Worm (Caenorhabditis elegans): ENCODE data around the gene F44E5.17.

Gene F44E5.17

DNA sequence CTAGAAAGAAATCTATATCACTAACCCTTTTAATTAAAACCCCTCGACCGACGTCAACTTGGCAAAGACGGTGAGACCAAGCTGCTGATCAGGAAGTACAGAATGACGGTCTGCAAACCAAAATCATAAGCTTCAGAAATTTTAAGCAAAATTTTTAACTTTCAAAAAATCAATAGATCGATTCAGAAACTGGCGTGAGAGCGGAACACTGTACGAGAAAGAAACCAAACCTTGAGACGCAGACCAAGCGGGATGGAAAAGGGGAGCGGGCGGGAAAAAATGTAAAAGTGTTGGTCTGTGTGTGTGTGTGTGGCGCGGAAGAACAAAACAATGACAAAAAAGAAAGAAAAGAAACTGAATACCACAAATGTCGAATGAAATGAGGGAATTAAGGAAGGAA lies at the start of gene F44E5.17, which contains the start of gene gpb-1:
Gene F44E5.17 (minus strand): TSS at position 101 of the 400 bp plus-strand sequence.
Gene gpb-1 (minus strand): TSS at position 118 of the 400 bp plus-strand sequence.
- peak; percentile 29 for TF ChIP-seq ceh-28 (tag; optimal IDR thresholded peaks at IDR 0.05)
- no peak for TF ChIP-seq nhr-11 (tag; optimal IDR thresholded peaks at IDR 0.05)
- no peak for TF ChIP-seq jun-1 (tag; optimal IDR thresholded peaks at IDR 0.05)
- no peak for TF ChIP-seq elt-1 (tag; optimal IDR thresholded peaks at IDR 0.05)
- TF ChIP-seq tbx-2 (tag; optimal IDR thresholded peaks at IDR 0.05) = no peak
- TF ChIP-seq hmg-11 (tag; optimal IDR thresholded peaks at IDR 0.05) = no peak
- TF ChIP-seq nhr-12 (tag; optimal IDR thresholded peaks at IDR 0.05) = no peak

DNA sequence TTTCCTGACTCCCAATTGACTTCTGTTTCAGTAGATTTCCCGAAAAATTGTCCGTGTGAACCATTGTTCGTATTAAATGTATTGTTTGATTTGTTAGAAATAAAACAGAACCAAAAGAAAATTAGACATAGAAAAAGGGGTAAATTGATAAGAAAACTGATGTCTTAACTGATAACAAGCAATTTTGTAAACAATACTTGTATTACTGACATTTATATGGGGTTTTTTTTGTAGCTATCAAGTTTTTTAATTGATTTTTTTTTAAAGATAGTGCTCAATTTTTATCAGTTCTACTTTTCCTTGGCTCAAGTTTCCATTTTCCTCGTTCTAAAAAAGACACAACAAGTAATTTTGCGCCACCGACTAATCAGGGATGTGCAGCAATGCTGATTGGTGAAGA lies 48.8 kb upstream of the F44E5.17 start:
- TF ChIP-seq unc-39 (tag; optimal IDR thresholded peaks at IDR 0.05) (no peak), egl-27 (tag; optimal IDR thresholded peaks at IDR 0.05) (no peak), jun-1 (tag; optimal IDR thresholded peaks at IDR 0.05) (no peak), nhr-67 (tag; optimal IDR thresholded peaks at IDR 0.05) (no peak), elt-2 (tag; optimal IDR thresholded peaks at IDR 0.05) (peak; percentile 92), nhr-25 (tag; optimal IDR thresholded peaks at IDR 0.05) (no peak), lin-39 (tag; optimal IDR thresholded peaks at IDR 0.05) (no peak), fkh-10 (GFP tag; optimal IDR thresholded peaks at IDR 0.05) (no peak), nhr-23 (tag; optimal IDR thresholded peaks at IDR 0.05) (no peak), mml-1 (tag; optimal IDR thresholded peaks at IDR 0.05) (no peak), fos-1 (tag; optimal IDR thresholded peaks at IDR 0.05) (no peak), lin-15B (tag; optimal IDR thresholded peaks at IDR 0.05) (no peak), fkh-2 (tag; optimal IDR thresholded peaks at IDR 0.05) (no peak), pqm-1 (tag; optimal IDR thresholded peaks at IDR 0.05) (peak; percentile 58), nhr-11 (tag; optimal IDR thresholded peaks at IDR 0.05) (no peak), pha-4 (tag; optimal IDR thresholded peaks at IDR 0.05) (peak; percentile 90), unc-62 (GFP tag; optimal IDR thresholded peaks at IDR 0.05) (no peak), elt-3 (tag; optimal IDR thresholded peaks at IDR 0.05) (no peak), mdl-1 (tag; optimal IDR thresholded peaks at IDR 0.05) (no peak)

DNA sequence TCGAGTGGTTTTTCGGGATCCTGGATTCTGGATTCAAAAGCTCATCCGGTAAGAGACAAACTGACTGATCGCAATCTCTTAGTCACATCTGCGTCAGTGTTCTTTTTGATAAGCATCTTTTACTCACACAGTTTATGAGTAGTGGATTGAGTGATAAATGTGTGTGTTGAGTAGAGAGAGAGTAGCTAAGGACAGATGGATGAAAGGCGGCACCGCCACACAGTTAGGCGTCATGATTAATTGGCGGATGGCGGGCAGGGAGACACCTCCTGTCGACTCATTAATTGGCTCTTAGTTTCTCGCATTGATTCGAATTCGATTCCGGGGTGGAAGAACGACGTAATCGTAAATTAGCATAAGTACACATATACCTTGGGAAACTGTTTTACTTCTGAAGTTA lies 46.0 kb upstream of the F44E5.17 start:
- TF ChIP-seq tbx-2 (tag; optimal IDR thresholded peaks at IDR 0.05) (no peak), ceh-82 (tag; optimal IDR thresholded peaks at IDR 0.05) (no peak), nhr-23 (tag; optimal IDR thresholded peaks at IDR 0.05) (no peak), lin-39 (tag; optimal IDR thresholded peaks at IDR 0.05) (peak; percentile 44), nhr-77 (tag; optimal IDR thresholded peaks at IDR 0.05) (no peak), sea-2 (GFP tag; optimal IDR thresholded peaks at IDR 0.05) (no peak)

DNA sequence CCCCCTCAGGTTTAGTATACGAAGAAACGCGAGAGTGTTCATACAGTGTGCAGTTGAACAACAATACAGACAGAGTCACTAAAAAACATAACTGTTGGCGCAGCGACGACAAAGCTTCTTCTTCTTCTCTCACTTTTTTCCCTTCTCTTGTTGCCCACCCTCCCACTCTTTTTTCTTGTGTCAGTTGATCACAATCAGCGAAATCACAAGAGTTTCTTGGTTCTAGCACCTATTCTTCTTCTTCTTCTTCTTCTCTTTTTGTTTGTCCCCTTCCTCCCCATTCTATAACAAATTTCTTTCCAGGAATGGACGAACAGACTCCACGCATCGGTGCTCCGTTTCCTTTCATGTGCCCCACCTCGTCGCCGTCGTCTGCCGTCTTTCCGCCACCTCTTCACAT lies 42.1 kb upstream of the F44E5.17 start, which contains the start of gene F43G6.4:
Gene F43G6.4 (plus strand): TSS at position 301 of the 400 bp plus-strand sequence.
- TF ChIP-seq ceh-9 (tag; optimal IDR thresholded peaks at IDR 0.05) (no peak), ztf-11 (tag; optimal IDR thresholded peaks at IDR 0.05) (no peak), ceh-82 (tag; optimal IDR thresholded peaks at IDR 0.05) (no peak), pqm-1 (tag; optimal IDR thresholded peaks at IDR 0.05) (no peak), pha-4 (tag; optimal IDR thresholded peaks at IDR 0.05) (no peak), unc-62 (GFP tag; optimal IDR thresholded peaks at IDR 0.05) (no peak), tbx-2 (tag; optimal IDR thresholded peaks at IDR 0.05) (no peak), nhr-28 (tag; optimal IDR thresholded peaks at IDR 0.05) (no peak), daf-12 (tag; optimal IDR thresholded peaks at IDR 0.05) (no peak), nhr-43 (tag; optimal IDR thresholded peaks at IDR 0.05; ENCODE audit: poor library complexity, severe bottlenecking) (no peak)

DNA sequence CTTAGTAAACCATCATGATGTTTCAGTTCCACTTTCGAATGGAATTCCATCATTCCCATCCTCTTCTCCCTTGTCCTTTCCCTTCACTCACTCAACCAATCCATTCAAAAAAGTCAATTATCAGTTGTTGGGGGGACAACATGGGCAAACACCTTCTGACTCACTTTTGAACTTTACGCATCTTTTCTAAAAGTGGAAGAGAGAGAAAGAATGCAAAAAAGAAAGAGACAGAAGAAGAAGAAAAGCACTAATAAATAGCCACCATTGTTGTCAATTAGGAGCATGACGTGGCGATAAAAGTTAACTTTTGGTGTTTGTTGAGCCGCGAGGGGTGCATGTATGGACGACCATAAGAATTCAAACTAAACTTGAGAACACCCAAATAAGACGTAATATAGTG lies 39.6 kb upstream of the F44E5.17 start:
- TF ChIP-seq ztf-11 (tag; optimal IDR thresholded peaks at IDR 0.05) (no peak), zag-1 (tag; optimal IDR thresholded peaks at IDR 0.05) (no peak), pqm-1 (tag; optimal IDR thresholded peaks at IDR 0.05) (no peak), pha-4 (tag; optimal IDR thresholded peaks at IDR 0.05) (peak; percentile 41)

DNA sequence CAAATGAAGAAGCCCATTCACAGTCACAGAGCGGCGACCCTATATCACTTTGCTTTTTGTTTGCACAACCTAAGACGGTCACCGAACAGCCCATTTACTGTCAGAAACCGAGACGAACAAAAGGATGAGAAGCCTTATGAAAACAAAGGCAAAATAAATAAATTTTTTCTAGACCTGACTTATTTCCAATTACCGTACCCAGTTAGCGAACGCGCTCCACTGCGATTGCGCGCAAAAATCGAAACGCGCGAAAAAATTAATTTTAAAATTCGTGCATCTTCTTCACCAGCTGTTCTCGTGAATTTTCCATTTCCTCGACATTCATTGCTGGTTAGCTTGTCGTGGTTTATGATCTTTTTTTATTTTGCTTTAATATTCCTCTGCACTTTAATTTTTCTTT lies 34.1 kb upstream of the F44E5.17 start, which contains the start of gene F43G6.16:
Gene F43G6.16 (minus strand): TSS at position 141 of the 400 bp plus-strand sequence.
- TF ChIP-seq lsy-12 (tag; optimal IDR thresholded peaks at IDR 0.05) = no peak
- TF ChIP-seq nfya-1 (tag; optimal IDR thresholded peaks at IDR 0.05; ENCODE audit: insufficient read depth) = peak; percentile 21
- peak; percentile 55 for TF ChIP-seq pha-4 (tag; optimal IDR thresholded peaks at IDR 0.05)
- no peak for TF ChIP-seq nhr-12 (tag; optimal IDR thresholded peaks at IDR 0.05)
- TF ChIP-seq ceh-16 (tag; optimal IDR thresholded peaks at IDR 0.05) = no peak
